Fruit fly (Drosophila melanogaster): ENCODE measurements around the gene gammaTub23C.
A peak's percentile ranks its signal among the peaks of the same experiment; 100 is the strongest.

Gene gammaTub23C

DNA sequence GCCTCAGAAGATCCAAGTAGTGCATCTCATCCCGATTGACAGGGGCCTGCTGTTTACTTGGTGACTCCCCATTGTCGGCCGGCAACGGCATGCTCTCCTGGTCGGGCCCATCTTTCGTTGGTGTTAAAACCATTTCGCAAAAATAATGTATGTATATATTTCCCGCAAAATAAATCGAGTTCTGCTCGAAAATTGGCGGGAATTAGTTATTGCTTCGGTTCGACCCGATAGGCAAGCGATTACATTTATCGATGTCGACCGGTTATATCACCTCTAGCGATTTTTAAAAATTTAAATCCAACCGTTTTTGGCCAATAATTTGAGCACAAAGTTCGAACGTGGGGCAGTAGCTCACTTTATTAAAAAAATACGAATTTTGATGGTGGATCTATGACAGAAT is 3.3 kb upstream of the gammaTub23C start, which contains the start of gene Ts (continued):
- TF ChIP-seq Pdp1 (GFP tag; optimal IDR thresholded peaks at IDR 0.05) (peak in 1 of 2 experiments; percentile 92), eyg (GFP tag; optimal IDR thresholded peaks at IDR 0.05) (no peak), CoRest (tag; optimal IDR thresholded peaks at IDR 0.05) (peak; percentile 28), slbo (GFP tag; IDR thresholded peaks at IDR 0.05) (no peak), hb (GFP tag; IDR thresholded peaks at IDR 0.05; ENCODE audit: partially characterized antibody) (peak; percentile 74), CG30431 (GFP tag; optimal IDR thresholded peaks at IDR 0.05) (no peak), pnt (GFP tag; optimal IDR thresholded peaks at IDR 0.05) (no peak), unc-4 (GFP tag; IDR thresholded peaks at IDR 0.05; ENCODE audit: partially characterized antibody) (peak; percentile 65), CG18619 (GFP tag; optimal IDR thresholded peaks at IDR 0.05) (no peak), tll (GFP tag; optimal IDR thresholded peaks at IDR 0.05) (no peak), D19B (GFP tag; optimal IDR thresholded peaks at IDR 0.05) (no peak), CG13894 (tag; optimal IDR thresholded peaks at IDR 0.05) (no peak), kni (GFP tag; optimal IDR thresholded peaks at IDR 0.05) (no peak), CG15514 (GFP tag; optimal IDR thresholded peaks at IDR 0.05) (peak; percentile 56), HLH54F (GFP tag; optimal IDR thresholded peaks at IDR 0.05) (no peak), Drgx (GFP tag; IDR thresholded peaks at IDR 0.05) (no peak), B-H2 (GFP tag; optimal IDR thresholded peaks at IDR 0.05) (no peak), CG8478 (optimal IDR thresholded peaks at IDR 0.05) (no peak), CG7928 (GFP tag; optimal IDR thresholded peaks at IDR 0.05) (no peak), CG9437 (GFP tag; optimal IDR thresholded peaks at IDR 0.05) (no peak), CG10543 (GFP tag; optimal IDR thresholded peaks at IDR 0.05) (no peak), disco-r (GFP tag; optimal IDR thresholded peaks at IDR 0.05) (no peak), gcm2 (GFP tag; optimal IDR thresholded peaks at IDR 0.05) (no peak), Xrp1 (GFP tag; IDR thresholded peaks at IDR 0.05) (no peak), CG17186 (GFP tag; optimal IDR thresholded peaks at IDR 0.05) (no peak), CG6791 (GFP tag; IDR thresholded peaks at IDR 0.05; ENCODE audit: partially characterized antibody) (peak; percentile 82), CG1529 (GFP tag; optimal IDR thresholded peaks at IDR 0.05) (no peak), lola (GFP tag; optimal IDR thresholded peaks at IDR 0.05) (no peak), CkIIα-i1 (GFP tag; IDR thresholded peaks at IDR 0.05) (no peak), z (GFP tag; IDR thresholded peaks at IDR 0.05) (no peak), fd3F (GFP tag; optimal IDR thresholded peaks at IDR 0.05) (no peak), CG12391 (tag; optimal IDR thresholded peaks at IDR 0.05) (no peak), MESR4 (GFP tag; optimal IDR thresholded peaks at IDR 0.05) (peak; percentile 30), cad (GFP tag; optimal IDR thresholded peaks at IDR 0.05) (no peak), Mad (GFP tag; optimal IDR thresholded peaks at IDR 0.05) (no peak), Dref (GFP tag; IDR thresholded peaks at IDR 0.05) (peak; percentile 86), CG14014 (GFP tag; IDR thresholded peaks at IDR 0.05) (no peak), sob (GFP tag; IDR thresholded peaks at IDR 0.05) (no peak), TFAM (GFP tag; optimal IDR thresholded peaks at IDR 0.05) (no peak), CG14965 (GFP tag; optimal IDR thresholded peaks at IDR 0.05; ENCODE audit: borderline replicate concordance) (no peak), lmd (GFP tag; IDR thresholded peaks at IDR 0.05) (no peak), Opbp (GFP tag; IDR thresholded peaks at IDR 0.05; ENCODE audit: partially characterized antibody) (peak; percentile 88; the same call in 2 of the 3 replicates), Max (GFP tag; optimal IDR thresholded peaks at IDR 0.05) (no peak), Meics (GFP tag; optimal IDR thresholded peaks at IDR 0.05) (no peak), yki (optimal IDR thresholded peaks at IDR 0.05) (no peak), MTF-1 (GFP tag; optimal IDR thresholded peaks at IDR 0.05; ENCODE audit: borderline replicate concordance) (no peak), CG15601 (tag; optimal IDR thresholded peaks at IDR 0.05) (no peak), C15 (GFP tag; IDR thresholded peaks at IDR 0.05) (no peak), D (optimal IDR thresholded peaks at IDR 0.05) (no peak), D (GFP tag; optimal IDR thresholded peaks at IDR 0.05) (no peak), fd64A (GFP tag; optimal IDR thresholded peaks at IDR 0.05) (no peak)
